Fruit fly (Drosophila melanogaster): Measurements from ENCODE around the gene dpy.

DNA sequence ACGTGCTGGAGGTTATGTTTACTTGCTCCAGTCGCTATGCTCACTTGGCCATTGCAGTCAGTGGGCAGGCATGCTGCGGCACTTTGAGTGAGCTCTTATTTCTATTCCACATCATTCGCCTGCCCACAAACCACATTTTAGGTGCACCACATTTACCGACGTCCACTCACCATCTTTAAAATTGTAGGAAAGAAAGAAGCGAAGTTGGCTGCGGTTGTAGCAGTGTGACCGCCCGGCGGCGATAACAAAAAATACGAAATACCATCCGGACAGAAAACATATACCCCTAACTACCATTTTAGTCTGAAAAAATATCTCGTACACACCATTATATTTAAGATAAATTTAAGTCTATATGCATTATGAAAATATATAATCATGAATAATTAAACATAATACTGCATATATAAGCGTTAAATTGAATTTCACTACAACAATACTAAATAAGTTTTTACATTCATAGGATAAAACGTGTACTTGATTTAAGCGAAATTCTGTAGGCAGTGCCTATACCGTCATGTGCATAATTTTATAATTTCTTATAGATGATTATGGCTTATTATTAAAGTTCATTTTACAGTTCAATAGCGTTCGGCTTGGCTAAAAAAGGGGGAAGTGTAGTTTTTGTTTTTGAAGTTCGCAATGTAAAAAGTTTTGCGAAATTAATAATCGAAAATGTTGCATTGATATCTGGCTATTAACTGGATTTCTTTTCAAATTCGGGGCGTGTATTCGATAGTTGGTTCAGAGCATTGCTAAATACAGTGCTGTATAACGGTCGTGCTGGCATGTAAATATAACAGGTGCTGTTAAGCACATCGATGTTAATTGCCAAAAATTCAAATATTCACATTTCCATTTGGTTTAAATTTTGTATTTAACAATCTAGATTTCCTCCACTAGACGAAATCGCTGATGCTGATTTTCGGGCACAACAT lies 155.7 kb downstream of the dpy start, which contains the start of gene RpL27A:
- TF ChIP-seq CG8159 (tag; optimal IDR thresholded peaks at IDR 0.05) (peak; percentile 44), CG14655 (GFP tag; optimal IDR thresholded peaks at IDR 0.05) (no peak), CG32121 (GFP tag; IDR thresholded peaks at IDR 0.05) (peak; percentile 47; the same call in 1 of the 2 replicates), Ets98B (GFP tag; IDR thresholded peaks at IDR 0.05) (peak; percentile 32), CG13204 (GFP tag; optimal IDR thresholded peaks at IDR 0.05) (no peak), CG10348 (GFP tag; IDR thresholded peaks at IDR 0.05) (no peak), CG9948 (tag; optimal IDR thresholded peaks at IDR 0.05) (peak; percentile 41), CG15710 (tag; optimal IDR thresholded peaks at IDR 0.05) (peak; percentile 50), Snoo (tag; optimal IDR thresholded peaks at IDR 0.05) (peak; percentile 81), CG34367 (tag; optimal IDR thresholded peaks at IDR 0.05) (peak; percentile 65)
